Fruit fly (Drosophila melanogaster): Measurements from ENCODE around the gene Dci.

Dci gene

DNA sequence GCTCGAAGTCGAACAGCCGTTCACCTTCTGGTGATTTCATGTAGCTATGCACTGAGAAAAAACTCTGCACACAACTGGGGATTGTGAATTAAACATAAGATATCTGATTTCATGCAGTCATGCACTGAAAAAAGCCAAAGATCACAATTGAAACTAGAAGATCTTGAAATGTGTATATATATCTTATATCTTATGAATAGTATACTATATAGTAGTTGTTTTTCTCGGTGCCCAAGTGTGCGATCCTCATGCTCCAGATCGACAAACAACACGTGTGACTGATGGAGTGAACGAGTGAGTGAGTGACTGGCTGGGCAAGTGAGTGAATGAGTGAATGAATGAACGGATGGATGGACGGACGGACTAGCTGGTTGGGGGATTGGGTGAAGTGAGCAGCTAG lies 29.2 kb upstream of the Dci start (continued):
- peak; percentile 77 for TF ChIP-seq CG8388 (GFP tag; optimal IDR thresholded peaks at IDR 0.05)
- no peak for TF ChIP-seq trh (GFP tag; optimal IDR thresholded peaks at IDR 0.05)
- TF ChIP-seq unpg (GFP tag; optimal IDR thresholded peaks at IDR 0.05): peak; percentile 82
- TF ChIP-seq Doc3 (GFP tag; IDR thresholded peaks at IDR 0.05; ENCODE audit: partially characterized antibody): no peak
- peak; percentile 55 for TF ChIP-seq CG17385 (GFP tag; optimal IDR thresholded peaks at IDR 0.05)
- TF ChIP-seq tll (GFP tag; optimal IDR thresholded peaks at IDR 0.05): no peak
- TF ChIP-seq Eip74EF (GFP tag; optimal IDR thresholded peaks at IDR 0.05): peak in 1 of 2 experiments; percentile 78
- peak; percentile 68 for TF ChIP-seq CG3281 (GFP tag; optimal IDR thresholded peaks at IDR 0.05)
- TF ChIP-seq knrl (GFP tag; IDR thresholded peaks at IDR 0.05; ENCODE audit: partially characterized antibody): no peak
- peak; percentile 56 for TF ChIP-seq ssp (GFP tag; IDR thresholded peaks at IDR 0.05)
- no peak; the same call in 1 of the 2 replicates for TF ChIP-seq CG17612 (GFP tag; IDR thresholded peaks at IDR 0.05)
- no peak for TF ChIP-seq Mad (GFP tag; optimal IDR thresholded peaks at IDR 0.05)
- peak; percentile 41 for TF ChIP-seq CG2120 (GFP tag; optimal IDR thresholded peaks at IDR 0.05)
- no peak for TF ChIP-seq corto (GFP tag; optimal IDR thresholded peaks at IDR 0.05)
- no peak for TF ChIP-seq NFAT (GFP tag; IDR thresholded peaks at IDR 0.05)
- no peak for TF ChIP-seq Neu2 (GFP tag; optimal IDR thresholded peaks at IDR 0.05; ENCODE audit: borderline replicate concordance)
- no peak for TF ChIP-seq CG17568 (GFP tag; optimal IDR thresholded peaks at IDR 0.05)
- peak; percentile 21; the same call in 1 of the 2 replicates for TF ChIP-seq peb (GFP tag; IDR thresholded peaks at IDR 0.05)
- TF ChIP-seq Side (GFP tag; optimal IDR thresholded peaks at IDR 0.05): no peak
- TF ChIP-seq CG10321 (GFP tag; IDR thresholded peaks at IDR 0.05): 0 out of 2 replicates have a peak, but pooled peaks have one; percentile 16
- no peak for TF ChIP-seq eyg (GFP tag; optimal IDR thresholded peaks at IDR 0.05)
- peak; percentile 47 for TF ChIP-seq Camta (GFP tag; optimal IDR thresholded peaks at IDR 0.05)
- peak; percentile 32 for TF ChIP-seq NfI (GFP tag; optimal IDR thresholded peaks at IDR 0.05)
- peak; percentile 20 for TF ChIP-seq Sry-β (GFP tag; optimal IDR thresholded peaks at IDR 0.05)
- peak; percentile 77 for TF ChIP-seq Rfx (GFP tag; IDR thresholded peaks at IDR 0.05)
- TF ChIP-seq CG4360 (GFP tag; IDR thresholded peaks at IDR 0.05): peak; percentile 58
- no peak for TF ChIP-seq Dip2 (GFP tag; IDR thresholded peaks at IDR 0.05)
- TF ChIP-seq CG5245 (GFP tag; optimal IDR thresholded peaks at IDR 0.05): peak; percentile 50
- peak; percentile 66 for TF ChIP-seq zf30C (GFP tag; optimal IDR thresholded peaks at IDR 0.05)
- TF ChIP-seq CG3995 (GFP tag; optimal IDR thresholded peaks at IDR 0.05): no peak
- no peak for TF ChIP-seq slp2 (GFP tag; optimal IDR thresholded peaks at IDR 0.05)
- TF ChIP-seq sens-2 (GFP tag; IDR thresholded peaks at IDR 0.05): 0 out of 2 replicates have a peak, but pooled peaks have one; percentile 35
- peak; percentile 75 for TF ChIP-seq CG14710 (tag; optimal IDR thresholded peaks at IDR 0.05)
- TF ChIP-seq mirr (GFP tag; optimal IDR thresholded peaks at IDR 0.05): no peak
- no peak for TF ChIP-seq pan (optimal IDR thresholded peaks at IDR 0.05)
- peak in 1 of 2 experiments; percentile 70 for TF ChIP-seq pan (GFP tag; optimal IDR thresholded peaks at IDR 0.05 in 1 of 2, IDR thresholded peaks at IDR 0.05 in 1 of 2)
- peak; percentile 66 for TF ChIP-seq CG10654 (GFP tag; optimal IDR thresholded peaks at IDR 0.05)
- peak in 1 of 2 experiments; percentile 60 for TF ChIP-seq Hr78 (GFP tag; optimal IDR thresholded peaks at IDR 0.05)
- no peak for TF ChIP-seq CkIIα-i1 (GFP tag; IDR thresholded peaks at IDR 0.05)
- no peak for TF ChIP-seq Oaz (GFP tag; IDR thresholded peaks at IDR 0.05)
- TF ChIP-seq ash1 (GFP tag; optimal IDR thresholded peaks at IDR 0.05): no peak
- peak; percentile 48 for TF ChIP-seq Jarid2 (GFP tag; optimal IDR thresholded peaks at IDR 0.05)
- TF ChIP-seq fru (optimal IDR thresholded peaks at IDR 0.05): no peak
- TF ChIP-seq CG3726 (GFP tag; IDR thresholded peaks at IDR 0.05): no peak
- peak; percentile 35; the same call in 1 of the 3 replicates for TF ChIP-seq croc (GFP tag; conservative IDR thresholded peaks at IDR 0.05)
- TF ChIP-seq CG13424 (tag; optimal IDR thresholded peaks at IDR 0.05): peak; percentile 57
- peak; percentile 20 to 75 for TF ChIP-seq Hr51 (GFP tag; optimal IDR thresholded peaks at IDR 0.05)
- TF ChIP-seq HmgZ (tag; optimal IDR thresholded peaks at IDR 0.05): no peak
- TF ChIP-seq Gug (GFP tag; IDR thresholded peaks at IDR 0.05): peak; percentile 69
- no peak for TF ChIP-seq Sin3A (optimal IDR thresholded peaks at IDR 0.05)
- TF ChIP-seq CG17912 (GFP tag; optimal IDR thresholded peaks at IDR 0.05): no peak

All from whole organism, embryonic.